Worm (Caenorhabditis elegans) whole organism, early embryonic: ENCODE measurements around the gene str-47.

Experiments used
- B0310.2 ChIP-seq: sonication (generic microtip); optimal IDR thresholded peaks from 2 replicates; lab custom pipeline; 2016; ENCODE audit warnings: mild to moderate bottlenecking, missing genetic modification characterization, missing compliant biosample characterization
- F13C5.2 ChIP-seq: sonication (generic microtip); optimal IDR thresholded peaks from 2 replicates; lab custom pipeline; 2017; ENCODE audit warnings: mild to moderate bottlenecking, missing genetic modification characterization, inconsistent platforms, missing compliant biosample characterization
- aly-1 ChIP-seq: sonication (generic microtip); optimal IDR thresholded peaks from 2 replicates; lab custom pipeline; 2016; ENCODE audit warnings: missing genetic modification characterization, missing compliant biosample characterization
- ama-1 ChIP-seq: fragments of 150-350 bp; optimal IDR thresholded peaks from 2 replicates; lab custom pipeline; 2014
- ceh-13 ChIP-seq: fragments of 200-800 bp; sonication (Bioruptor generic); optimal IDR thresholded peaks from 2 replicates; lab custom pipeline; 2018; ENCODE audit warnings: mild to moderate bottlenecking, missing genetic modification characterization, missing compliant biosample characterization
- ceh-36 ChIP-seq: sonication (generic microtip); optimal IDR thresholded peaks from 2 replicates; lab custom pipeline; 2016; ENCODE audit warnings: missing genetic modification characterization, inconsistent platforms, missing compliant biosample characterization
- ets-7 ChIP-seq: sonication (generic microtip); optimal IDR thresholded peaks from 2 replicates; lab custom pipeline; 2016; ENCODE audit warnings: missing genotype, missing genetic modification characterization, missing compliant biosample characterization
- flt-1 ChIP-seq: fragments of 200-800 bp; sonication (Bioruptor generic); IDR thresholded peaks from 2 replicates; pipeline ENCODE4 v1.3.6; 2022; ENCODE audit warnings: missing genetic modification characterization, missing compliant biosample characterization
- hmbx-1 ChIP-seq: sonication (generic microtip); optimal IDR thresholded peaks from 2 replicates; lab custom pipeline; 2016; ENCODE audit warnings: mild to moderate bottlenecking, missing genetic modification characterization, missing compliant biosample characterization
- hmg-4 ChIP-seq: fragments of 200-800 bp; sonication (Bioruptor generic); optimal IDR thresholded peaks from 2 replicates; lab custom pipeline; 2018; ENCODE audit warnings: mild to moderate bottlenecking, missing genetic modification characterization, missing compliant biosample characterization
- hnd-1 ChIP-seq: sonication (generic microtip); optimal IDR thresholded peaks from 2 replicates; lab custom pipeline; 2016; ENCODE audit warnings: missing genetic modification characterization, missing compliant biosample characterization
- pes-1 ChIP-seq: fragments of 200-800 bp; sonication (Bioruptor generic); IDR thresholded peaks from 2 replicates; pipeline ENCODE4 v1.3.6; 2022; ENCODE audit warnings: missing genetic modification reagents, missing genetic modification characterization, missing compliant biosample characterization
- scrt-1 ChIP-seq: fragments of 200-800 bp; sonication (Bioruptor generic); IDR thresholded peaks from 2 replicates; pipeline ENCODE4 v1.3.6; 2022; ENCODE audit warnings: missing genetic modification characterization, missing compliant biosample characterization
- sea-1 ChIP-seq: fragments of 200-800 bp; sonication (Bioruptor generic); conservative IDR thresholded peaks from 2 replicates; pipeline ENCODE4 v1.3.6; 2022; ENCODE audit warnings: missing genetic modification characterization, missing compliant biosample characterization
- tbx-11 ChIP-seq: fragments of 200-800 bp; sonication (Bioruptor generic); IDR thresholded peaks from 2 replicates; pipeline ENCODE4 v1.3.6; 2022; ENCODE audit warnings: missing genetic modification characterization, missing compliant biosample characterization
- tbx-37 ChIP-seq: fragments of 200-800 bp; sonication (Bioruptor generic); conservative IDR thresholded peaks from 2 replicates; pipeline ENCODE4 v1.3.6; 2022; ENCODE audit warnings: missing genetic modification reagents, missing genetic modification characterization, missing compliant biosample characterization
- tra-4 ChIP-seq: sonication (generic microtip); optimal IDR thresholded peaks from 2 replicates; lab custom pipeline; 2017; ENCODE audit warnings: missing genetic modification characterization, missing compliant biosample characterization

Gene str-47

ce11 chrV:7641718-7642117 is 3.8 kb upstream of the str-47 start:
- TF ChIP-seq tra-4 (tag; lab: Kevin White, UChicago) (no peak), ceh-36 (tag; lab: Kevin White, UChicago) (no peak), ceh-13 (GFP tag; lab: Kevin White, UChicago) (no peak), hnd-1 (tag; lab: Kevin White, UChicago) (no peak), F13C5.2 (tag; lab: Kevin White, UChicago) (no peak), aly-1 (tag; lab: Kevin White, UChicago) (no peak), hmbx-1 (tag; lab: Kevin White, UChicago) (no peak), tbx-11 (no peak), sea-1 (GFP tag; lab: Robert Waterston, UW) (no peak), B0310.2 (tag; lab: Kevin White, UChicago) (no peak), flt-1 (GFP tag; lab: Robert Waterston, UW) (no peak), tbx-37 (no peak), pes-1 (GFP tag; lab: Robert Waterston, UW) (no peak), scrt-1 (GFP tag; lab: Robert Waterston, UW) (no peak)

- TF ChIP-seq aly-1 (tag; lab: Kevin White, UChicago) (no peak), ceh-13 (GFP tag; lab: Kevin White, UChicago) (no peak), pes-1 (GFP tag; lab: Robert Waterston, UW) (no peak), F13C5.2 (tag; lab: Kevin White, UChicago) (no peak), flt-1 (GFP tag; lab: Robert Waterston, UW) (no peak), ets-7 (no peak), ceh-36 (tag; lab: Kevin White, UChicago) (no peak), hmbx-1 (tag; lab: Kevin White, UChicago) (no peak), tbx-37 (no peak), B0310.2 (tag; lab: Kevin White, UChicago) (no peak), tra-4 (tag; lab: Kevin White, UChicago) (no peak), hmg-4 (no peak), scrt-1 (GFP tag; lab: Robert Waterston, UW) (no peak), tbx-11 (no peak), ama-1 (lab: Kevin White, UChicago) (no peak), sea-1 (GFP tag; lab: Robert Waterston, UW) (no peak), hnd-1 (tag; lab: Kevin White, UChicago) (no peak)
These were observed 2.1 kb upstream of the str-47 start, which contains the start of gene F07C4.11 for ce11 chrV:7643416-7643815. Gene F07C4.11 (minus strand): TSS chrV:7643516.

DNA sequence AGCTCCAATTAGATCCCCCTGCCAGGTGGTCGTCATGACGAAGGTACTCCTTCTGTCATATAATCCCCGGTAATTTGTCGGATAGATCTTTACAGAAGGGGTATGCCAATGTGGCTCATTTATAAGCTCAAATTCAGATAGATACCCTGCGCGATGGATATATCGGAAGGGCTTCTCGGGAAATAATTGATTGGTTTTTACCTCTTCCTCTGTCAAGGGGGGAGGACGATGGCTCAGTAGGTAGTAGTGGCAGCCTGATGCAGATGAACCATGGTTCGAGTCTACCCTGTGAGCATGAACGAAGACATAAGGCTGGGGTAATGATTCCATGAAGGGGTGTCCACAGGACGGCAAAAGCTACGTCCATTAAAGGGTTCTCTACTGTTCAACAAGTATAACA is 1.6 kb downstream of the str-47 start:
- TF ChIP-seq ama-1 (lab: Kevin White, UChicago) (no peak), ceh-36 (tag; lab: Kevin White, UChicago) (no peak), hmbx-1 (tag; lab: Kevin White, UChicago) (no peak), aly-1 (tag; lab: Kevin White, UChicago) (no peak), B0310.2 (tag; lab: Kevin White, UChicago) (no peak), ets-7 (no peak), hnd-1 (tag; lab: Kevin White, UChicago) (no peak), tbx-37 (no peak), hmg-4 (no peak), tra-4 (tag; lab: Kevin White, UChicago) (no peak), F13C5.2 (tag; lab: Kevin White, UChicago) (no peak), ceh-13 (GFP tag; lab: Kevin White, UChicago) (no peak), tbx-11 (no peak), flt-1 (GFP tag; lab: Robert Waterston, UW) (no peak), pes-1 (GFP tag; lab: Robert Waterston, UW) (no peak), scrt-1 (GFP tag; lab: Robert Waterston, UW) (no peak), sea-1 (GFP tag; lab: Robert Waterston, UW) (no peak)

DNA sequence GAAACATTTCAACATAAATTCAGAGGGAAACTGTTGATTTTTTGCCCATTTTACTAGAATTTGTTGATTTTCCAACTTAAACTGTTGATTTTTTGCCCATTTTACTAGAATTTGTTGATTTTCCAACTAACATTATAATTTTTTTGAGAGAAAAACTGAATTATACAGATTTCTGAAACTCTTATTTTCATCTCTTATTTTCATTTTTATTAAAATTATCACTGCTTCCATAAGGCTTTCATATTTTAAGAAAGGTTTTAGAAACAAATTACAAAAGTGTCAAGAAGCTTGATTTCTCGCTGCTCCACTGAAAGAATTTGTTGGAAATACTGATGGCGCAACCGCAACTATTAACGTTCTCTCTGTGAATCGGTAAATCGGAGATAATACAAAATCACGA is 4.4 kb downstream of the str-47 start:
- TF ChIP-seq sea-1 (GFP tag; lab: Robert Waterston, UW) (no peak), hmg-4 (no peak), F13C5.2 (tag; lab: Kevin White, UChicago) (no peak), pes-1 (GFP tag; lab: Robert Waterston, UW) (no peak), hmbx-1 (tag; lab: Kevin White, UChicago) (no peak), B0310.2 (tag; lab: Kevin White, UChicago) (no peak), aly-1 (tag; lab: Kevin White, UChicago) (no peak), flt-1 (GFP tag; lab: Robert Waterston, UW) (no peak), ama-1 (lab: Kevin White, UChicago) (no peak), tra-4 (tag; lab: Kevin White, UChicago) (no peak), scrt-1 (GFP tag; lab: Robert Waterston, UW) (no peak), ceh-13 (GFP tag; lab: Kevin White, UChicago) (no peak)

ce11 chrV:7651757-7652156 is 6.2 kb downstream of the str-47 start, which contains the start of gene srh-234:
Gene srh-234 (minus strand): TSS chrV:7651857.
- TF ChIP-seq sea-1 (GFP tag; lab: Robert Waterston, UW) = no peak
- TF ChIP-seq tra-4 (tag; lab: Kevin White, UChicago) = no peak
- no peak for TF ChIP-seq hmg-4
- TF ChIP-seq ets-7 = no peak
- no peak for TF ChIP-seq tbx-11
- TF ChIP-seq flt-1 (GFP tag; lab: Robert Waterston, UW) = no peak
- no peak for TF ChIP-seq hnd-1 (tag; lab: Kevin White, UChicago)
- no peak for TF ChIP-seq F13C5.2 (tag; lab: Kevin White, UChicago)
- TF ChIP-seq ceh-36 (tag; lab: Kevin White, UChicago) = no peak
- no peak for TF ChIP-seq ama-1 (lab: Kevin White, UChicago)
- no peak for TF ChIP-seq pes-1 (GFP tag; lab: Robert Waterston, UW)
- no peak for TF ChIP-seq tbx-37

ce11 chrV:7653567-7653966 is 8.0 kb downstream of the str-47 start, which contains the start of gene srh-200:
Gene srh-200 (minus strand): TSS chrV:7653667.
- TF ChIP-seq pes-1 (GFP tag; lab: Robert Waterston, UW) (no peak), ceh-13 (GFP tag; lab: Kevin White, UChicago) (no peak), tra-4 (tag; lab: Kevin White, UChicago) (no peak), tbx-37 (no peak), tbx-11 (no peak), scrt-1 (GFP tag; lab: Robert Waterston, UW) (no peak), sea-1 (GFP tag; lab: Robert Waterston, UW) (no peak), ets-7 (no peak), F13C5.2 (tag; lab: Kevin White, UChicago) (no peak), aly-1 (tag; lab: Kevin White, UChicago) (no peak), flt-1 (GFP tag; lab: Robert Waterston, UW) (no peak), ceh-36 (tag; lab: Kevin White, UChicago) (no peak)
